Worm (Caenorhabditis elegans) whole organism, L4 larva: ENCODE results near the gene slc-17.1.

Experiments
- D1046.2 ChIP-seq: fragments of 200-800 bp; sonication (Bioruptor generic); IDR thresholded peaks from 2 replicates; pipeline ENCODE4 v1.3.6; 2022; ENCODE audit warnings: missing genetic modification characterization, missing compliant biosample characterization
- F44E2.7 ChIP-seq: fragments of 200-800 bp; sonication (Bioruptor generic); IDR thresholded peaks from 2 replicates; pipeline ENCODE4 v2.1.2; 2022; ENCODE audit warnings: missing genetic modification characterization, missing compliant biosample characterization
- R02D3.7 ChIP-seq: fragments of 150-350 bp; sonication (generic microtip); optimal IDR thresholded peaks from 3 replicates; lab custom pipeline; 2014; ENCODE audit warnings: missing biosample characterization, missing genetic modification characterization
- Y5F2A.4 ChIP-seq: fragments of 200-800 bp; sonication (Bioruptor generic); optimal IDR thresholded peaks from 2 replicates; lab custom pipeline; 2018; ENCODE audit warnings: mild to moderate bottlenecking, missing genetic modification characterization, missing compliant biosample characterization
- ZK337.2 ChIP-seq: fragments of 200-800 bp; sonication (Bioruptor generic); IDR thresholded peaks from 2 replicates; pipeline ENCODE4 v1.3.6; 2022; ENCODE audit warnings: missing genetic modification reagents, missing genetic modification characterization, missing compliant biosample characterization
- aly-2 ChIP-seq: sonication (generic microtip); optimal IDR thresholded peaks from 2 replicates; lab custom pipeline; 2018; ENCODE audit warnings: missing biosample characterization, missing genetic modification characterization
- ceh-44 ChIP-seq: fragments of 200-800 bp; sonication (Bioruptor generic); IDR thresholded peaks from 2 replicates; pipeline ENCODE4 v1.3.6; 2022; ENCODE audit warnings: missing genetic modification reagents, missing genetic modification characterization, missing compliant biosample characterization
- ceh-82 ChIP-seq: sonication (generic microtip); optimal IDR thresholded peaks from 2 replicates; lab custom pipeline; 2017; ENCODE audit warnings: missing biosample characterization, missing genetic modification characterization
- ctbp-1 ChIP-seq: fragments of 200-800 bp; sonication (Bioruptor generic); IDR thresholded peaks from 2 replicates; pipeline ENCODE4 v1.3.6; 2022; ENCODE audit warnings: missing genetic modification reagents, missing genetic modification characterization, missing compliant biosample characterization
- daf-12 ChIP-seq: fragments of 150-350 bp; optimal IDR thresholded peaks from 2 replicates; lab custom pipeline; 2014; ENCODE audit warnings: missing biosample characterization, missing genetic modification reagents, missing genetic modification characterization
- daf-8 ChIP-seq: fragments of 200-800 bp; sonication (Bioruptor generic); IDR thresholded peaks from 2 replicates; pipeline ENCODE4 v1.3.6; 2022; ENCODE audit warnings: missing genetic modification characterization, missing compliant biosample characterization
- dmd-9 ChIP-seq: fragments of 200-800 bp; sonication (Bioruptor generic); IDR thresholded peaks from 2 replicates; pipeline ENCODE4 v1.3.6; 2022; ENCODE audit warnings: missing genetic modification reagents, missing genetic modification characterization, missing compliant biosample characterization
- dpl-1 ChIP-seq: fragments of 150-350 bp; optimal IDR thresholded peaks from 2 replicates; lab custom pipeline; 2014; ENCODE audit warnings: missing biosample characterization, missing genetic modification reagents, missing genetic modification characterization
- dve-1 ChIP-seq: sonication (generic microtip); optimal IDR thresholded peaks from 2 replicates; lab custom pipeline; 2017; ENCODE audit warnings: antibody characterized with exemption, mild to moderate bottlenecking, missing genetic modification characterization, missing compliant biosample characterization; ENCODE audit not compliant: insufficient read depth
- gei-8 ChIP-seq: fragments of 200-800 bp; sonication (Bioruptor generic); optimal IDR thresholded peaks from 2 replicates; lab custom pipeline; 2018; ENCODE audit warnings: mild to moderate bottlenecking, missing genetic modification characterization, missing compliant biosample characterization
- hif-1 ChIP-seq, 2 experiments: sonication (generic microtip); optimal IDR thresholded peaks; 2 replicates each; lab custom pipeline; 2016 to 2017; ENCODE audit warnings: missing compliant biosample characterization in 2 of 2, missing genetic modification characterization in 2 of 2, missing genetic modification reagents in 2 of 2, missing genotype in 2 of 2, mild to moderate bottlenecking in 1 of 2
- hlh-11 ChIP-seq: fragments of 200-800 bp; sonication (Bioruptor generic); optimal IDR thresholded peaks from 2 replicates; lab custom pipeline; 2018; ENCODE audit warnings: mild to moderate bottlenecking, missing genetic modification characterization, missing compliant biosample characterization
- hmg-1.1 ChIP-seq: fragments of 200-800 bp; sonication (Bioruptor generic); IDR thresholded peaks from 2 replicates; pipeline ENCODE4 v1.3.6; 2022; ENCODE audit warnings: missing genetic modification reagents, missing genetic modification characterization, missing compliant biosample characterization
- jun-1 ChIP-seq: fragments of 150-350 bp; optimal IDR thresholded peaks from 2 replicates; lab custom pipeline; 2014; ENCODE audit warnings: missing biosample characterization, missing genetic modification reagents, missing genetic modification characterization
- lim-7 ChIP-seq: fragments of 200-800 bp; sonication (Bioruptor generic); IDR thresholded peaks from 2 replicates; pipeline ENCODE4 v1.3.6; 2022; ENCODE audit warnings: missing genetic modification characterization, missing compliant biosample characterization
- lin-1 ChIP-seq: fragments of 200-800 bp; sonication (Bioruptor generic); IDR thresholded peaks from 2 replicates; pipeline ENCODE4 v1.3.6; 2022; ENCODE audit warnings: missing genetic modification reagents, missing genetic modification characterization, missing compliant biosample characterization
- lin-29 ChIP-seq: fragments of 200-800 bp; sonication (Bioruptor generic); IDR thresholded peaks from 2 replicates; pipeline ENCODE4 v1.3.6; 2022; ENCODE audit warnings: missing genetic modification reagents, missing genetic modification characterization, missing compliant biosample characterization
- mdt-29 ChIP-seq: fragments of 200-800 bp; sonication (Bioruptor generic); IDR thresholded peaks from 2 replicates; pipeline ENCODE4 v1.3.6; 2022; ENCODE audit warnings: missing genetic modification reagents, missing genetic modification characterization, missing compliant biosample characterization
- mes-2 ChIP-seq: sonication (generic microtip); optimal IDR thresholded peaks from 2 replicates; lab custom pipeline; 2016; ENCODE audit warnings: missing genotype, mild to moderate bottlenecking, missing genetic modification characterization, missing compliant biosample characterization; ENCODE audit not compliant: poor library complexity, severe bottlenecking
- mxl-2 ChIP-seq: fragments of 200-800 bp; sonication (Bioruptor generic); conservative IDR thresholded peaks from 2 replicates; pipeline ENCODE4 v1.3.6; 2022; ENCODE audit warnings: missing genetic modification reagents, missing genetic modification characterization, missing compliant biosample characterization
- nhr-42 ChIP-seq: fragments of 200-800 bp; sonication (Bioruptor generic); IDR thresholded peaks from 2 replicates; pipeline ENCODE4 v1.3.6; 2022; ENCODE audit warnings: missing genetic modification characterization, missing compliant biosample characterization
- pha-4 ChIP-seq, 2 experiments: fragments of 150-350 bp in 1 of 2; fragments of 200-800 bp in 1 of 2; sonication (Bioruptor generic) in 1 of 2; IDR thresholded peaks in 1 of 2; optimal IDR thresholded peaks in 1 of 2; 2 replicates each; pipeline versions ENCODE4 v1.3.6 to Lab custom; 2014 to 2022; ENCODE audit warnings: missing genetic modification characterization in 2 of 2, missing genetic modification reagents in 2 of 2, missing biosample characterization in 1 of 2, missing compliant biosample characterization in 1 of 2
- php-3 ChIP-seq: fragments of 200-800 bp; sonication (Bioruptor generic); IDR thresholded peaks from 2 replicates; pipeline ENCODE4 v1.3.6; 2022; ENCODE audit warnings: missing genetic modification reagents, missing genetic modification characterization, missing compliant biosample characterization
- saeg-2 ChIP-seq: fragments of 200-800 bp; sonication (Bioruptor generic); IDR thresholded peaks from 2 replicates; pipeline ENCODE4 v1.3.6; 2022; ENCODE audit warnings: missing genetic modification reagents, missing genetic modification characterization, missing compliant biosample characterization
- sdz-12 ChIP-seq: fragments of 200-800 bp; sonication (Bioruptor generic); optimal IDR thresholded peaks from 2 replicates; lab custom pipeline; 2018; ENCODE audit warnings: mild to moderate bottlenecking, missing genetic modification characterization, missing compliant biosample characterization
- set-16 ChIP-seq: fragments of 200-800 bp; sonication (Bioruptor generic); IDR thresholded peaks from 2 replicates; pipeline ENCODE4 v1.3.6; 2022; ENCODE audit warnings: missing genetic modification reagents, missing genetic modification characterization, missing compliant biosample characterization
- snpc-1.2 ChIP-seq: fragments of 200-800 bp; sonication (Bioruptor generic); IDR thresholded peaks from 2 replicates; pipeline ENCODE4 v1.3.6; 2022; ENCODE audit warnings: missing genetic modification reagents, missing genetic modification characterization, missing compliant biosample characterization
- tag-97 ChIP-seq: fragments of 200-800 bp; sonication (Bioruptor generic); IDR thresholded peaks from 2 replicates; pipeline ENCODE4 v1.3.6; 2022; ENCODE audit warnings: missing genetic modification characterization, missing compliant biosample characterization
- vab-7 ChIP-seq: fragments of 200-800 bp; sonication (Bioruptor generic); IDR thresholded peaks from 2 replicates; pipeline ENCODE4 v1.3.6; 2022; ENCODE audit warnings: missing genetic modification reagents, missing genetic modification characterization, missing compliant biosample characterization
- zfp-2 ChIP-seq: sonication (generic microtip); optimal IDR thresholded peaks from 2 replicates; lab custom pipeline; 2016; ENCODE audit warnings: mild to moderate bottlenecking, missing genetic modification characterization, missing compliant biosample characterization
- zip-11 ChIP-seq: fragments of 200-800 bp; sonication (Bioruptor generic); IDR thresholded peaks from 2 replicates; pipeline ENCODE4 v1.3.6; 2022; ENCODE audit warnings: missing genetic modification characterization, missing compliant biosample characterization

The slc-17.1 gene

DNA sequence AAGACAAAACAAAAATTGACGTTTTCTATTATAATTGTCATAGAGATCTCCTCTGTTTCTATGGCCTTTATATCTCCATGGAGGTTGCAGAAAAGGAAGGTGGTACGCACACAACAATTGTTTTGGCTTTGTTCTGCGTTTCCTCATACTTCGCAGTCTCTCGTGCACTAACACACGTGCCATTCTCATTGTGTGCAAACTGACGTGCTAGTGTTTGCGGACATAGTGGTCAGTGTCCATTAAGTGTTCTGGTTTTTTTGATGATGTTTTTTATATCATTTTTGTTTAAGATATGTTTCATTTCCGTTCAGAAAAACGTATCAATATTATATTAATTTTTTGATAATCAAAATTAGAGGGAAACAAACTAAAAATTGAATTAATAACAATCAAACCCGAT is 13.3 kb downstream of the slc-17.1 start, which contains the start of gene C36E6.2 (continued):
- TF ChIP-seq tag-97 (GFP tag; lab: Robert Waterston, UW) = no peak
- TF ChIP-seq ceh-82 (tag; lab: Kevin White, UChicago) = no peak
- TF ChIP-seq snpc-1.2 (GFP tag; lab: Robert Waterston, UW) = no peak
- TF ChIP-seq mxl-2 (GFP tag; lab: Robert Waterston, UW) = no peak
- TF ChIP-seq dve-1 (tag; lab: Kevin White, UChicago) = peak; percentile 86
- TF ChIP-seq daf-12 (tag; lab: Kevin White, UChicago) = no peak
- peak; percentile 67 for TF ChIP-seq hlh-11 (tag; lab: Kevin White, UChicago)
- TF ChIP-seq ceh-44 = no peak
- TF ChIP-seq vab-7 (GFP tag; lab: Robert Waterston, UW) = 0 out of 2 replicates have a peak, but pooled peaks have one; percentile 15
- no peak for TF ChIP-seq Y5F2A.4 (GFP tag; lab: Kevin White, UChicago)
- TF ChIP-seq lin-29 (GFP tag; lab: Robert Waterston, UW) = no peak
- TF ChIP-seq hif-1 (tag; optimal IDR thresholded peaks at IDR 0.05; lab: Kevin White, UChicago) = peak in 1 of 2 experiments; percentile 89
- TF ChIP-seq zip-11 = no peak
- TF ChIP-seq pha-4 (GFP tag; IDR thresholded peaks at IDR 0.05; lab: Robert Waterston, UW) = no peak
- TF ChIP-seq pha-4 (tag; optimal IDR thresholded peaks at IDR 0.05; lab: Kevin White, UChicago) = peak; percentile 69
- no peak for TF ChIP-seq ZK337.2
- no peak for TF ChIP-seq dmd-9 (GFP tag; lab: Robert Waterston, UW)
- peak; percentile 79 for TF ChIP-seq mes-2
- TF ChIP-seq nhr-42 (GFP tag; lab: Robert Waterston, UW) = no peak
- no peak for TF ChIP-seq jun-1 (tag; lab: Kevin White, UChicago)
- no peak for TF ChIP-seq aly-2 (tag; lab: Kevin White, UChicago)
- no peak for TF ChIP-seq D1046.2 (GFP tag; lab: Robert Waterston, UW)
- TF ChIP-seq gei-8 = no peak
- no peak for TF ChIP-seq sdz-12 (GFP tag; lab: Kevin White, UChicago)
- peak; percentile 79 for TF ChIP-seq hmg-1.1 (GFP tag; lab: Robert Waterston, UW)
- TF ChIP-seq dpl-1 (GFP tag; lab: Kevin White, UChicago) = peak; percentile 62
- TF ChIP-seq mdt-29 (GFP tag; lab: Robert Waterston, UW) = no peak
- no peak for TF ChIP-seq R02D3.7 (tag; lab: Kevin White, UChicago)
- no peak for TF ChIP-seq zfp-2 (tag; lab: Kevin White, UChicago)
- no peak for TF ChIP-seq daf-8 (GFP tag; lab: Robert Waterston, UW)
- 0 out of 2 replicates have a peak, but pooled peaks have one; percentile 16 for TF ChIP-seq ctbp-1
- no peak for TF ChIP-seq lin-1

DNA sequence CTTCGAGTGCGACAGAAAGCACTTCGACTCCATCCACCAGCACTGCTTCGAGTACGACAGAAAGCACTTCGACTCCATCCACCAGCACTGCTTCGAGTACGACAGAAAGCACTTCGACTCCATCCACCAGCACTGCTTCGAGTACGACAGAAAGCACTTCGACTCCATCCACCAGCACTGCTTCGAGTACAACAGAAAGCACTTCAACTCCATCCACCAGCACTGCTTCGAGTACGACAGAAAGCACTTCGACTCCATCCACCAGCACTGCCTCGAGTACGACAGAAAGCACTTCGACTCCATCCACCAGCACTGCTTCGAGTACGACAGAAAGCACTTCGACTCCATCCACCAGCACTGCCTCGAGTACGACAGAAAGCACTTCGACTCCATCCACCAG is 17.5 kb downstream of the slc-17.1 start:
- TF ChIP-seq lim-7 = peak; percentile 53
- TF ChIP-seq, all 104 proteins: peak for 1; not testable (repeated sequence) for 103

ce11 chrX:17445239-17445638 is 19.5 kb downstream of the slc-17.1 start:
- TF ChIP-seq D1046.2 (GFP tag; lab: Robert Waterston, UW) (peak; percentile 72; the same call in 1 of the 2 replicates), set-16 (peak; percentile 32; the same call in 1 of the 2 replicates), F44E2.7 (peak; percentile 56; the same call in 1 of the 2 replicates), saeg-2 (GFP tag; lab: Robert Waterston, UW) (0 out of 2 replicates have a peak, but pooled peaks have one; percentile 61), vab-7 (GFP tag; lab: Robert Waterston, UW) (peak; percentile 29; the same call in 1 of the 2 replicates), php-3 (peak; percentile 69)
